In the genomic region with DNA sequence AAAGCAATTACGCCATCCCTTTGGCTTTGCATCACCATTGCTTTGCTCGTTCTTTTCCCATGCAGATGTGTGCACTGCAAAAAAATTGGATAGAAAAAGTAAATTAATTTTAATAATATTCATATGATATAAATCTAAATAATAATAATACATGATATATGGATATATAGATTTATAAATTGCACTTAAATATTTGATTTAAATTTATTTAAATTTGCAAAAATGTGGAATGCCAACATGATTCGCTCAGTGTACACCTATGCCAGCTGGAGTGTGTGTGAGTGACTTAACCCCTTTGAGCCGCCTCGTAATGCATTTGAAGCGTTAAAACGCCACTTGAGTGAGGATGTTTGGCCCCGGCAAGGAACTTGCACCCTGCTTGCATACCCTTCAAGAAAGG, we compare ENCODE assay signal across 1 fruit fly cellular context.
TF ChIP-seq lines count a peak whose summit lies in the region.

No protein-coding gene starts in this region.

TF ChIP-seq in whole organism, embryonic, 481 proteins besides CTCF, POLR2A, EP300 and RAD21 (continued from another document):
- TF ChIP-seq CG17568 (GFP tag; optimal IDR thresholded peaks at IDR 0.05; lab: Kevin White, UChicago): no peak
- TF ChIP-seq CG7357 (GFP tag; IDR thresholded peaks at IDR 0.05; lab: Robert Waterston, UW): no peak
- TF ChIP-seq sc (optimal IDR thresholded peaks at IDR 0.05; lab: Kevin White, UChicago): no peak
- no peak for TF ChIP-seq sc (GFP tag; optimal IDR thresholded peaks at IDR 0.05; lab: Kevin White, UChicago)
- no peak for TF ChIP-seq CG12744 (GFP tag; optimal IDR thresholded peaks at IDR 0.05; lab: Kevin White, UChicago)
- peak; percentile 19 for TF ChIP-seq CG10979 (tag; optimal IDR thresholded peaks at IDR 0.05; lab: Kevin White, UChicago)
- TF ChIP-seq D19A (tag; optimal IDR thresholded peaks at IDR 0.05; lab: Kevin White, UChicago): no peak
- TF ChIP-seq scrt (GFP tag; optimal IDR thresholded peaks at IDR 0.05; lab: Kevin White, UChicago): no peak
- TF ChIP-seq Gug (GFP tag; IDR thresholded peaks at IDR 0.05; lab: Robert Waterston, UW): no peak
- no peak for TF ChIP-seq CG7987 (GFP tag; optimal IDR thresholded peaks at IDR 0.05; lab: Kevin White, UChicago)
- TF ChIP-seq br (optimal IDR thresholded peaks at IDR 0.05; lab: Kevin White, UChicago): no peak
- TF ChIP-seq stwl (tag; optimal IDR thresholded peaks at IDR 0.05; lab: Kevin White, UChicago): no peak
- TF ChIP-seq vnd (GFP tag; IDR thresholded peaks at IDR 0.05; lab: Robert Waterston, UW; ENCODE audit: partially characterized antibody): no peak
- TF ChIP-seq CG9932 (GFP tag; IDR thresholded peaks at IDR 0.05; lab: Robert Waterston, UW): no peak
- peak; percentile 77 for TF ChIP-seq Ets65A (GFP tag; lab: Kevin White, UChicago)
- no peak for TF ChIP-seq en (GFP tag; optimal IDR thresholded peaks at IDR 0.05; lab: Kevin White, UChicago)
- TF ChIP-seq CG2875 (GFP tag; optimal IDR thresholded peaks at IDR 0.05; lab: Kevin White, UChicago): no peak
- TF ChIP-seq tll (GFP tag; optimal IDR thresholded peaks at IDR 0.05; lab: Kevin White, UChicago): no peak
- no peak for TF ChIP-seq CG12659 (GFP tag; optimal IDR thresholded peaks at IDR 0.05; lab: Kevin White, UChicago)
- no peak for TF ChIP-seq pb (GFP tag; optimal IDR thresholded peaks at IDR 0.05; lab: Kevin White, UChicago)
- TF ChIP-seq fd3F (GFP tag; optimal IDR thresholded peaks at IDR 0.05; lab: Kevin White, UChicago): no peak
- no peak for TF ChIP-seq Dref (GFP tag; IDR thresholded peaks at IDR 0.05; lab: Robert Waterston, UW)
- peak; percentile 2 for TF ChIP-seq CG10267 (tag; optimal IDR thresholded peaks at IDR 0.05; lab: Kevin White, UChicago)
- no peak for TF ChIP-seq CG6175 (GFP tag; IDR thresholded peaks at IDR 0.05; lab: Robert Waterston, UW)
- TF ChIP-seq CG17328 (GFP tag; IDR thresholded peaks at IDR 0.05; lab: Robert Waterston, UW): 0 out of 2 replicates have a peak, but pooled peaks have one; percentile 20
- TF ChIP-seq gro (GFP tag; optimal IDR thresholded peaks at IDR 0.05; lab: Kevin White, UChicago): no peak
- TF ChIP-seq Fer3 (tag; optimal IDR thresholded peaks at IDR 0.05; lab: Kevin White, UChicago): no peak
- TF ChIP-seq CG14014 (GFP tag; IDR thresholded peaks at IDR 0.05; lab: Robert Waterston, UW): no peak
- no peak for TF ChIP-seq CG10209 (GFP tag; optimal IDR thresholded peaks at IDR 0.05; lab: Kevin White, UChicago)
- TF ChIP-seq CG3407 (GFP tag; optimal IDR thresholded peaks at IDR 0.05; lab: Kevin White, UChicago): no peak
- peak; percentile 39 to 49 for TF ChIP-seq bsh (GFP tag; optimal IDR thresholded peaks at IDR 0.05; lab: Kevin White, UChicago)
- no peak for TF ChIP-seq D (optimal IDR thresholded peaks at IDR 0.05; lab: Kevin White, UChicago)
- no peak for TF ChIP-seq D (GFP tag; optimal IDR thresholded peaks at IDR 0.05; lab: Kevin White, UChicago)
- no peak for TF ChIP-seq Aef1 (GFP tag; IDR thresholded peaks at IDR 0.05; lab: Robert Waterston, UW)
- TF ChIP-seq pros (GFP tag; optimal IDR thresholded peaks at IDR 0.05; lab: Kevin White, UChicago): no peak
- TF ChIP-seq CG17359 (tag; optimal IDR thresholded peaks at IDR 0.05; lab: Kevin White, UChicago): no peak
- TF ChIP-seq CG10959 (GFP tag; IDR thresholded peaks at IDR 0.05; lab: Robert Waterston, UW): no peak
- TF ChIP-seq cg (GFP tag; optimal IDR thresholded peaks at IDR 0.05; lab: Kevin White, UChicago): no peak
- no peak for TF ChIP-seq CG11695 (GFP tag; IDR thresholded peaks at IDR 0.05; lab: Robert Waterston, UW)
- TF ChIP-seq CG6654 (GFP tag; optimal IDR thresholded peaks at IDR 0.05; lab: Kevin White, UChicago): no peak
- TF ChIP-seq CG16813 (GFP tag; IDR thresholded peaks at IDR 0.05; lab: Robert Waterston, UW; ENCODE audit: partially characterized antibody): no peak
- no peak for TF ChIP-seq CG31388 (GFP tag; optimal IDR thresholded peaks at IDR 0.05; lab: Kevin White, UChicago)
- no peak for TF ChIP-seq fd102C (GFP tag; optimal IDR thresholded peaks at IDR 0.05; lab: Kevin White, UChicago)
- TF ChIP-seq CG11456 (GFP tag; IDR thresholded peaks at IDR 0.05; lab: Robert Waterston, UW): no peak
- TF ChIP-seq CG4360 (GFP tag; IDR thresholded peaks at IDR 0.05; lab: Robert Waterston, UW): no peak
- TF ChIP-seq pan (optimal IDR thresholded peaks at IDR 0.05; lab: Kevin White, UChicago): no peak
- no peak for TF ChIP-seq pan (GFP tag; optimal IDR thresholded peaks at IDR 0.05 in 1 of 2, IDR thresholded peaks at IDR 0.05 in 1 of 2)
- TF ChIP-seq YL-1 (GFP tag; optimal IDR thresholded peaks at IDR 0.05; lab: Kevin White, UChicago): no peak
- no peak for TF ChIP-seq nmo (GFP tag; optimal IDR thresholded peaks at IDR 0.05; lab: Kevin White, UChicago)
- no peak for TF ChIP-seq hth (optimal IDR thresholded peaks at IDR 0.05; lab: Kevin White, UChicago)
- TF ChIP-seq Stat92E (GFP tag; optimal IDR thresholded peaks at IDR 0.05; lab: Kevin White, UChicago): no peak
- TF ChIP-seq ind (GFP tag; optimal IDR thresholded peaks at IDR 0.05; lab: Kevin White, UChicago): no peak
- no peak for TF ChIP-seq CG11723 (GFP tag; optimal IDR thresholded peaks at IDR 0.05; lab: Kevin White, UChicago)
- no peak for TF ChIP-seq schlank (tag; optimal IDR thresholded peaks at IDR 0.05; lab: Kevin White, UChicago)
- TF ChIP-seq CG9609 (GFP tag; optimal IDR thresholded peaks at IDR 0.05; lab: Kevin White, UChicago): no peak
- TF ChIP-seq sisA (GFP tag; IDR thresholded peaks at IDR 0.05; lab: Robert Waterston, UW): no peak
- no peak for TF ChIP-seq Asciz (GFP tag; optimal IDR thresholded peaks at IDR 0.05; lab: Kevin White, UChicago)
- TF ChIP-seq CG18476 (GFP tag; optimal IDR thresholded peaks at IDR 0.05; lab: Kevin White, UChicago): no peak
- TF ChIP-seq CG6765 (GFP tag; optimal IDR thresholded peaks at IDR 0.05; lab: Kevin White, UChicago): no peak
- no peak for TF ChIP-seq CG11093 (GFP tag; IDR thresholded peaks at IDR 0.05; lab: Robert Waterston, UW)
- TF ChIP-seq hb (GFP tag; IDR thresholded peaks at IDR 0.05; lab: Robert Waterston, UW; ENCODE audit: partially characterized antibody): no peak
- TF ChIP-seq jing (GFP tag; optimal IDR thresholded peaks at IDR 0.05; lab: Kevin White, UChicago): no peak
- no peak for TF ChIP-seq CG12071 (GFP tag; optimal IDR thresholded peaks at IDR 0.05; lab: Kevin White, UChicago)
- no peak for TF ChIP-seq CG10431 (GFP tag; optimal IDR thresholded peaks at IDR 0.05; lab: Kevin White, UChicago)
- no peak for TF ChIP-seq gcm (GFP tag; optimal IDR thresholded peaks at IDR 0.05; lab: Kevin White, UChicago)
- TF ChIP-seq ssp (GFP tag; IDR thresholded peaks at IDR 0.05; lab: Robert Waterston, UW): no peak
- no peak for TF ChIP-seq CG12236 (GFP tag; optimal IDR thresholded peaks at IDR 0.05; lab: Kevin White, UChicago)
- TF ChIP-seq CG8089 (GFP tag; optimal IDR thresholded peaks at IDR 0.05; lab: Kevin White, UChicago): no peak
- TF ChIP-seq insv (GFP tag; optimal IDR thresholded peaks at IDR 0.05; lab: Kevin White, UChicago): no peak
